Worm (Caenorhabditis elegans) whole organism, L3 larva: ENCODE results near the gene glt-4.

Source experiments
- egl-27 ChIP-seq: sonication (generic microtip); optimal IDR thresholded peaks from 4 replicates; lab custom pipeline; 2017; ENCODE audit warnings: missing biosample characterization, missing genetic modification reagents, missing genetic modification characterization
- lsy-12 ChIP-seq: sonication (generic microtip); optimal IDR thresholded peaks from 2 replicates; lab custom pipeline; 2016; ENCODE audit warnings: mild to moderate bottlenecking, missing genetic modification characterization, missing compliant biosample characterization
- mml-1 ChIP-seq: fragments of 150-350 bp; sonication (generic microtip); optimal IDR thresholded peaks from 3 replicates; lab custom pipeline; 2014; ENCODE audit warnings: missing biosample characterization, missing genetic modification characterization
- nhr-28 ChIP-seq: fragments of 150-350 bp; optimal IDR thresholded peaks from 2 replicates; lab custom pipeline; 2014; ENCODE audit warnings: missing biosample characterization, missing genetic modification characterization
- nhr-77 ChIP-seq: fragments of 150-350 bp; optimal IDR thresholded peaks from 2 replicates; lab custom pipeline; 2014; ENCODE audit warnings: missing biosample characterization, missing genetic modification characterization
- pha-4 ChIP-seq: fragments of 150-350 bp; optimal IDR thresholded peaks from 2 replicates; lab custom pipeline; 2014; ENCODE audit warnings: missing biosample characterization, missing genetic modification reagents, missing genetic modification characterization
- snpc-4 ChIP-seq: fragments of 150-350 bp; optimal IDR thresholded peaks from 2 replicates; lab custom pipeline; 2014; ENCODE audit warnings: missing biosample characterization, missing genetic modification characterization
- zag-1 ChIP-seq: fragments of 150-350 bp; optimal IDR thresholded peaks from 2 replicates; lab custom pipeline; 2014; ENCODE audit warnings: missing biosample characterization, missing genetic modification characterization

DNA sequence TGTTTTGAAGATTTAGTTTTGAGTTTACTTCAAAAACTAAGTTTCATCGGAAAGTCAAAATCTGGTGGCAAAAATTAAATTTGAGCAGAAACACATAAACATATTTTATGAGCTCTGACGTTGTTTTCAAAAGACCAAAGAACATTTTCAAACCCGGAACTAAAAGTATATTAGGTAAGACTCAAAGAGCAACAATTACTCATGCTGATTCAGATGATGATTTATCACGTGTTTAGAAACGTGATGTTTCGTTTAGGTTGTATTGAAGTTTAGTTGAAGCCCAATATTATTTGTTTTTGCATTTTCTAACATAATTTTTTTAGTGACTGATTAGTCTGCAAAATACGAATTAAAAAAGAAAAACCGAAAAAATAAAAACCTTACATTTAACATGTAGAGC is 49.5 kb upstream of the glt-4 start:
- no peak for TF ChIP-seq mml-1 (tag; lab: Kevin White, UChicago)
- no peak for TF ChIP-seq lsy-12 (tag; lab: Kevin White, UChicago)
- TF ChIP-seq nhr-28 (tag; lab: Kevin White, UChicago) = no peak
- TF ChIP-seq zag-1 = no peak
- TF ChIP-seq snpc-4 (tag; lab: Kevin White, UChicago) = no peak
- no peak for TF ChIP-seq pha-4 (tag; lab: Kevin White, UChicago)
- no peak for TF ChIP-seq egl-27 (tag; lab: Kevin White, UChicago)
- TF ChIP-seq nhr-77 (tag; lab: Kevin White, UChicago) = no peak
